Fruit fly (Drosophila melanogaster) whole organism, embryonic: Measurements from ENCODE around the gene CG45544.

ENCODE experiments used
- Ada2b ChIP-seq: fragments of 200-800 bp; sonication (Bioruptor generic); IDR thresholded peaks from 2 replicates; pipeline ENCODE4 v1.3.6; 2022; ENCODE audit warnings: missing biosample characterization, missing genetic modification characterization
- CG10267 ChIP-seq: fragments of 200-800 bp; sonication (Bioruptor generic); optimal IDR thresholded peaks from 2 replicates; lab custom pipeline; 2018; ENCODE audit warnings: missing biosample characterization, mild to moderate bottlenecking, missing genetic modification characterization, moderate library complexity
- CG10321 ChIP-seq: fragments of 200-800 bp; sonication (Bioruptor generic); IDR thresholded peaks from 2 replicates; pipeline ENCODE4 v1.3.6; 2022; ENCODE audit warnings: missing biosample characterization, missing genetic modification characterization
- CG10959 ChIP-seq: fragments of 200-800 bp; sonication (Bioruptor generic); IDR thresholded peaks from 2 replicates; pipeline ENCODE4 v1.3.6; 2022; ENCODE audit warnings: missing biosample characterization, missing genetic modification characterization
- CG12071 ChIP-seq: fragments of 200-800 bp; sonication (Bioruptor generic); optimal IDR thresholded peaks from 3 replicates; lab custom pipeline; 2018; ENCODE audit warnings: missing biosample characterization, mild to moderate bottlenecking, missing genetic modification characterization
- CG12155 ChIP-seq: fragments of 200-800 bp; sonication (Bioruptor generic); optimal IDR thresholded peaks from 3 replicates; lab custom pipeline; 2016; ENCODE audit warnings: missing biosample characterization, missing genetic modification characterization
- CG14667 ChIP-seq: fragments of 200-800 bp; sonication (Bioruptor generic); IDR thresholded peaks from 2 replicates; pipeline ENCODE4 v1.3.6; 2022; ENCODE audit warnings: missing biosample characterization, missing genetic modification characterization
- CG15514 ChIP-seq: fragments of 200-800 bp; sonication (Bioruptor generic); optimal IDR thresholded peaks from 3 replicates; lab custom pipeline; 2017; ENCODE audit warnings: missing biosample characterization, missing genetic modification characterization, mild to moderate bottlenecking, moderate library complexity, missing genetic modification reagents
- CG17385 ChIP-seq: fragments of 200-800 bp; sonication (Bioruptor generic); optimal IDR thresholded peaks from 3 replicates; lab custom pipeline; 2018; ENCODE audit warnings: missing biosample characterization, mild to moderate bottlenecking, missing genetic modification characterization
- CG17829 ChIP-seq: fragments of 200-800 bp; optimal IDR thresholded peaks from 2 replicates; lab custom pipeline; 2019; ENCODE audit warnings: missing biosample characterization, mild to moderate bottlenecking, missing genetic modification characterization, moderate library complexity
- CG2199 ChIP-seq: fragments of 200-800 bp; sonication (Bioruptor generic); IDR thresholded peaks from 3 replicates; pipeline ENCODE4 v1.3.6; 2022; ENCODE audit warnings: missing biosample characterization, missing genetic modification characterization
- CG4360 ChIP-seq: fragments of 200-800 bp; sonication (Bioruptor generic); IDR thresholded peaks from 2 replicates; pipeline ENCODE4 v1.3.6; 2022; ENCODE audit warnings: missing biosample characterization, missing genetic modification characterization
- CG4854 ChIP-seq: fragments of 200-800 bp; sonication (Bioruptor generic); optimal IDR thresholded peaks from 2 replicates; lab custom pipeline; 2016; ENCODE audit warnings: missing biosample characterization, missing genetic modification characterization, inconsistent platforms
- CG6654 ChIP-seq: fragments of 200-800 bp; sonication (Bioruptor generic); optimal IDR thresholded peaks from 2 replicates; lab custom pipeline; 2017; ENCODE audit warnings: missing biosample characterization, mild to moderate bottlenecking, missing genetic modification characterization
- CG6791 ChIP-seq: fragments of 200-800 bp; sonication (Bioruptor generic); IDR thresholded peaks from 3 replicates; pipeline ENCODE4 v1.3.6; 2022; ENCODE audit warnings: missing biosample characterization, missing genetic modification characterization; ENCODE audit not compliant: partially characterized antibody
- CG7745 ChIP-seq: fragments of 200-800 bp; sonication (Bioruptor generic); optimal IDR thresholded peaks from 2 replicates; lab custom pipeline; 2018; ENCODE audit warnings: missing biosample characterization, mild to moderate bottlenecking, missing genetic modification characterization, moderate library complexity
- CG8388 ChIP-seq: fragments of 200-800 bp; sonication (Bioruptor generic); optimal IDR thresholded peaks from 2 replicates; lab custom pipeline; 2019; ENCODE audit warnings: missing biosample characterization, mild to moderate bottlenecking, missing genetic modification characterization, moderate library complexity
- CG9215 ChIP-seq: fragments of 200-800 bp; sonication (Bioruptor generic); IDR thresholded peaks from 2 replicates; pipeline ENCODE4 v1.3.6; 2022; ENCODE audit warnings: missing biosample characterization, missing genetic modification characterization
- CG9876 ChIP-seq: fragments of 200-800 bp; sonication (Bioruptor generic); optimal IDR thresholded peaks from 2 replicates; lab custom pipeline; 2016; ENCODE audit warnings: missing biosample characterization, missing genetic modification characterization
- D ChIP-seq, 2 experiments: fragments of 200-800 bp in 1 of 2; fragments of >200 bp in 1 of 2; sonication (Bioruptor generic) in 1 of 2; optimal IDR thresholded peaks; 2 replicates in 1 of 2; 3 replicates in 1 of 2; lab custom pipeline; 2017; ENCODE audit warnings: mild to moderate bottlenecking in 1 of 2, missing biosample characterization in 1 of 2, missing genetic modification characterization in 1 of 2, missing genetic modification reagents in 1 of 2
- Dref ChIP-seq: fragments of 200-800 bp; sonication (Bioruptor generic); IDR thresholded peaks from 2 replicates; pipeline ENCODE4 v1.3.6; 2022; ENCODE audit warnings: missing biosample characterization, missing genetic modification characterization
- Ets97D ChIP-seq: fragments of 200-800 bp; sonication (Bioruptor generic); optimal IDR thresholded peaks from 3 replicates; lab custom pipeline; 2016; ENCODE audit warnings: missing biosample characterization, missing genetic modification characterization
- HLHmδ ChIP-seq: fragments of 200-800 bp; sonication (Bioruptor generic); optimal IDR thresholded peaks from 2 replicates; lab custom pipeline; 2018; ENCODE audit warnings: missing biosample characterization, mild to moderate bottlenecking, missing genetic modification characterization, moderate library complexity
- Hmx ChIP-seq: fragments of 200-800 bp; sonication (Bioruptor generic); optimal IDR thresholded peaks from 2 replicates; lab custom pipeline; 2016; ENCODE audit warnings: missing biosample characterization, missing genetic modification characterization
- Lhr ChIP-seq: fragments of 200-800 bp; sonication (Bioruptor generic); optimal IDR thresholded peaks from 3 replicates; lab custom pipeline; 2017; ENCODE audit warnings: mild to moderate bottlenecking, missing biosample characterization, missing genetic modification reagents, missing genetic modification characterization
- Lim3 ChIP-seq: fragments of 200-800 bp; sonication (Bioruptor generic); IDR thresholded peaks from 2 replicates; pipeline ENCODE4 v1.3.6; 2022; ENCODE audit warnings: missing biosample characterization, missing genetic modification characterization
- Mrtf ChIP-seq: fragments of 200-800 bp; sonication (Bioruptor generic); IDR thresholded peaks from 3 replicates; pipeline ENCODE4 v1.3.6; 2022; ENCODE audit warnings: missing biosample characterization, missing genetic modification characterization
- Poxn ChIP-seq: fragments of 200-800 bp; sonication (Bioruptor generic); IDR thresholded peaks from 2 replicates; pipeline ENCODE4 v1.3.6; 2022; ENCODE audit warnings: missing biosample characterization, missing genetic modification characterization
- Ptx1 ChIP-seq: fragments of 200-800 bp; sonication (Bioruptor generic); IDR thresholded peaks from 2 replicates; pipeline ENCODE4 v1.3.6; 2022; ENCODE audit warnings: missing biosample characterization, missing genetic modification characterization
- Tbp ChIP-seq: fragments of >200 bp; optimal IDR thresholded peaks from 2 replicates; lab custom pipeline; 2018; ENCODE audit warnings: missing biosample characterization, missing genetic modification characterization
- Xrp1 ChIP-seq: fragments of 200-800 bp; sonication (Bioruptor generic); IDR thresholded peaks from 2 replicates; pipeline ENCODE4 v1.3.6; 2022; ENCODE audit warnings: missing biosample characterization, missing genetic modification characterization
- br ChIP-seq: fragments of >200 bp; optimal IDR thresholded peaks from 2 replicates; lab custom pipeline; 2017
- dmrt99B ChIP-seq: fragments of 200-800 bp; sonication (Bioruptor generic); optimal IDR thresholded peaks from 2 replicates; lab custom pipeline; 2018; ENCODE audit warnings: missing biosample characterization, mild to moderate bottlenecking, missing genetic modification characterization, moderate library complexity
- exex ChIP-seq: fragments of 200-800 bp; sonication (Bioruptor generic); optimal IDR thresholded peaks from 4 replicates; lab custom pipeline; 2018; ENCODE audit warnings: missing biosample characterization, mild to moderate bottlenecking, missing genetic modification characterization, moderate library complexity
- fd64A ChIP-seq: fragments of 200-800 bp; sonication (Bioruptor generic); optimal IDR thresholded peaks from 3 replicates; lab custom pipeline; 2018; ENCODE audit warnings: missing biosample characterization, mild to moderate bottlenecking, missing genetic modification characterization
- fd96Cb ChIP-seq: fragments of 200-800 bp; sonication (Bioruptor generic); optimal IDR thresholded peaks from 2 replicates; lab custom pipeline; 2018; ENCODE audit warnings: missing biosample characterization, mild to moderate bottlenecking, missing genetic modification characterization, moderate library complexity
- fru ChIP-seq: fragments of >200 bp; optimal IDR thresholded peaks from 2 replicates; lab custom pipeline; 2017
- gce ChIP-seq: fragments of 200-800 bp; sonication (Bioruptor generic); IDR thresholded peaks from 3 replicates; pipeline ENCODE4 v1.3.6; 2022; ENCODE audit warnings: missing biosample characterization, missing genetic modification characterization
- gcm ChIP-seq: fragments of 200-800 bp; sonication (Bioruptor generic); optimal IDR thresholded peaks from 2 replicates; lab custom pipeline; 2019; ENCODE audit warnings: missing biosample characterization, mild to moderate bottlenecking, missing genetic modification characterization, moderate library complexity
- grau ChIP-seq: fragments of 200-800 bp; optimal IDR thresholded peaks from 3 replicates; lab custom pipeline; 2019; ENCODE audit warnings: missing biosample characterization, mild to moderate bottlenecking, missing genetic modification characterization, moderate library complexity
- hb ChIP-seq: fragments of 200-800 bp; sonication (Bioruptor generic); IDR thresholded peaks from 3 replicates; pipeline ENCODE4 v1.3.6; 2022; ENCODE audit warnings: missing biosample characterization, missing genetic modification characterization; ENCODE audit not compliant: partially characterized antibody
- klu ChIP-seq: fragments of 200-800 bp; sonication (Bioruptor generic); IDR thresholded peaks from 2 replicates; pipeline ENCODE4 v1.3.6; 2022; ENCODE audit warnings: missing biosample characterization, missing genetic modification characterization
- lola ChIP-seq, 3 experiments: fragments of >200 bp in 2 of 3; fragments of 200-800 bp in 1 of 3; sonication (Bioruptor generic) in 1 of 3; optimal IDR thresholded peaks; 2 replicates each; lab custom pipeline; 2017 to 2019; ENCODE audit warnings: missing biosample characterization in 3 of 3, missing genetic modification characterization in 3 of 3, mild to moderate bottlenecking in 1 of 3, moderate library complexity in 1 of 3
- nerfin-1 ChIP-seq: fragments of 200-800 bp; sonication (Bioruptor generic); optimal IDR thresholded peaks from 3 replicates; lab custom pipeline; 2019; ENCODE audit warnings: missing biosample characterization, mild to moderate bottlenecking, missing genetic modification characterization, moderate library complexity
- nmo ChIP-seq: fragments of 200-800 bp; sonication (Bioruptor generic); optimal IDR thresholded peaks from 2 replicates; lab custom pipeline; 2018; ENCODE audit warnings: missing biosample characterization, mild to moderate bottlenecking, missing genetic modification characterization, moderate library complexity
- pum ChIP-seq: fragments of 200-800 bp; sonication (Bioruptor generic); optimal IDR thresholded peaks from 2 replicates; lab custom pipeline; 2016; ENCODE audit warnings: missing biosample characterization, missing genetic modification characterization
- ranshi ChIP-seq: fragments of 200-800 bp; sonication (Bioruptor generic); IDR thresholded peaks from 2 replicates; pipeline ENCODE4 v1.3.6; 2022; ENCODE audit warnings: missing biosample characterization, missing genetic modification characterization
- sna ChIP-seq: fragments of 200-800 bp; sonication (Bioruptor generic); IDR thresholded peaks from 2 replicates; pipeline ENCODE4 v1.3.6; 2022; ENCODE audit warnings: missing biosample characterization, missing genetic modification characterization; ENCODE audit not compliant: partially characterized antibody
- ttk ChIP-seq: fragments of 200-800 bp; sonication (Bioruptor generic); IDR thresholded peaks from 2 replicates; pipeline ENCODE4 v2.1.2; 2022; ENCODE audit warnings: missing biosample characterization, missing genetic modification characterization
- unc-4 ChIP-seq: fragments of 200-800 bp; sonication (Bioruptor generic); IDR thresholded peaks from 2 replicates; pipeline ENCODE4 v1.3.6; 2022; ENCODE audit warnings: missing biosample characterization, missing genetic modification characterization; ENCODE audit not compliant: partially characterized antibody
- zf30C ChIP-seq: fragments of 200-800 bp; sonication (Bioruptor generic); optimal IDR thresholded peaks from 3 replicates; lab custom pipeline; 2018; ENCODE audit warnings: missing biosample characterization, mild to moderate bottlenecking, missing genetic modification characterization

The CG45544 gene

DNA sequence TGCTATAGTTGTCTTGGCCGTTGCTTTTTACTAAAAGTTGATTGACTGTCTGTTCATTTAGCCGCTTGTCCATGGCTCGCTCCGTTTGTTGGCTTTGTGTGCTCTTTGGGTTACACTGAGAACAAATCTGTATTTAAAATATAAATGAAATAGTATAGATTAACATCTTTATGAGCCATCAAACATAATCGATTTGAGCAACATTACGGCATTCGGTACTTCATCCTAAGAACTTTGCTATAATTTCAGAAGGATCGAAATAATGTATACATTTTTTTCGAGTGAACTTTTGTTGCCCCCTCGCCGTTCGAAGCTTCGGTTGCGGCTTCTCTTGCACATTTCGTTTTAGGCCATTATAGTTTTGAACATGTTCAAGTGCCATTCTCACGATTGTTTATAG, 48.3 kb upstream of the CG45544 start (continued):
- TF ChIP-seq CG4854 (GFP tag; lab: Kevin White, UChicago) (peak; percentile 10), dmrt99B (peak; percentile 85), Ptx1 (GFP tag; lab: Robert Waterston, UW) (peak; percentile 78), CG10959 (no peak), CG7745 (no peak), pum (GFP tag; lab: Kevin White, UChicago) (peak; percentile 27), sna (no peak), CG9876 (no peak), nmo (GFP tag; lab: Kevin White, UChicago) (peak; percentile 76), CG6791 (GFP tag; lab: Robert Waterston, UW) (no peak), Mrtf (GFP tag; lab: Robert Waterston, UW) (peak; percentile 65; the same call in 2 of the 3 replicates), unc-4 (no peak), CG14667 (peak; percentile 37), Ets97D (no peak), zf30C (GFP tag; lab: Kevin White, UChicago) (no peak), Lhr (peak; percentile 17), D (optimal IDR thresholded peaks at IDR 0.05; lab: Kevin White, UChicago) (no peak), D (GFP tag; optimal IDR thresholded peaks at IDR 0.05; lab: Kevin White, UChicago) (peak; percentile 73), CG12071 (GFP tag; lab: Kevin White, UChicago) (peak; percentile 66), CG12155 (GFP tag; lab: Kevin White, UChicago) (peak; percentile 24), nerfin-1 (peak; percentile 52), fd96Cb (peak; percentile 82), CG2199 (GFP tag; lab: Robert Waterston, UW) (no peak), CG8388 (GFP tag; lab: Kevin White, UChicago) (peak; percentile 77), CG15514 (GFP tag; lab: Kevin White, UChicago) (peak; percentile 13), br (lab: Kevin White, UChicago) (no peak), ttk (peak; percentile 54), CG10267 (tag; lab: Kevin White, UChicago) (peak; percentile 69), ranshi (GFP tag; lab: Robert Waterston, UW) (peak; percentile 43; the same call in 1 of the 2 replicates), fd64A (peak; percentile 30), Poxn (GFP tag; lab: Robert Waterston, UW) (no peak), gcm (peak; percentile 73), Tbp (no peak), CG9215 (GFP tag; lab: Robert Waterston, UW) (no peak), Xrp1 (GFP tag; lab: Robert Waterston, UW) (peak; percentile 75), CG10321 (GFP tag; lab: Robert Waterston, UW) (no peak), hb (GFP tag; lab: Robert Waterston, UW) (no peak), CG4360 (GFP tag; lab: Robert Waterston, UW) (no peak), HLHmδ (GFP tag; lab: Kevin White, UChicago) (no peak), Hmx (GFP tag; lab: Kevin White, UChicago) (no peak), Lim3 (GFP tag; lab: Robert Waterston, UW) (0 out of 2 replicates have a peak, but pooled peaks have one; percentile 18), Ada2b (GFP tag; lab: Robert Waterston, UW) (peak; percentile 66), gce (GFP tag; lab: Robert Waterston, UW) (peak; percentile 58; the same call in 1 of the 3 replicates), CG17829 (tag; lab: Kevin White, UChicago) (peak; percentile 75), grau (peak; percentile 70), fru (no peak), Dref (GFP tag; lab: Robert Waterston, UW) (no peak), exex (tag; lab: Kevin White, UChicago) (no peak), CG6654 (GFP tag; lab: Kevin White, UChicago) (no peak), lola (GFP tag; optimal IDR thresholded peaks at IDR 0.05; lab: Kevin White, UChicago) (peak in 1 of 3 experiments; percentile 62), klu (GFP tag; lab: Robert Waterston, UW) (no peak), CG17385 (GFP tag; lab: Kevin White, UChicago) (peak; percentile 71)
